Fruit fly (Drosophila melanogaster): ENCODE measurements around the gene Zmynd10.

Gene Zmynd10

DNA sequence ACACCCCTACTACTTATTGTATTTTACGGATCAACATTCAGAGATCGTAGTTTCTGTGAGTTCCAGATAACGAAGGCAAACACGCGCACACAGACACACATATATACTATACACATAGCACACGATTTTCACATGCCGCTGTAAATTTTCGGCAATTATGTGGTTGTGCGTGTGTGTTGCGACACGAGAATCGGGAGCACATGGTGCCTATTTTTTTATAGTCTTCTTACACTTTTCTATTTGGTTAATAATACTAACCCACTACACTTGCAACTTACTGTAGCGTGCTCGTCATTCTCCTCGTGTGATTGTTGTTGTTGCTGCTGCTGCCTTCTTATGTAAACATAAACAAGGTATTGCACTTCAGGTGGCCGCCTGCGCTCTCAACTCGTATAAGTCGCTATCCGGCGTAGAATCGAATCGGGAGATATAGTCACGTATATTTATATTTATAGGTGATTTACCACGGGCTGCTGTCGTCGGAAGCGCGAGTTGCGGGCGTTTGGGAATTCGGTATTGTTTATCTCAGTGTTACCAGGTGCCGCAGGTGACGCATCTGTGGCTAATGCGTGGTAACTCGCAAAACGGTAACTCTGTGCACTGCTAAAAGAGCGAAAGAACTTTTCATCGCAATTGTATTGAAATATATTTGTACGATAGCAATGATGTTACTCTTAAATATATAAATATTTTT, 3.9 kb downstream of the Zmynd10 start, which contains the start of gene Adk2:
Gene Adk2, minus strand, starts transcription at position 529 of the 694 bp plus-strand sequence.
- TF ChIP-seq Sry-δ (GFP tag; optimal IDR thresholded peaks at IDR 0.05) (no peak), prd (optimal IDR thresholded peaks at IDR 0.05) (no peak), prd (GFP tag; IDR thresholded peaks at IDR 0.05) (peak; percentile 67), trh (GFP tag; optimal IDR thresholded peaks at IDR 0.05) (no peak), CG31224 (GFP tag; IDR thresholded peaks at IDR 0.05) (peak; percentile 26; the same call in 1 of the 2 replicates), Dbx (GFP tag; IDR thresholded peaks at IDR 0.05) (peak; percentile 55; the same call in 2 of the 3 replicates), scrt (GFP tag; optimal IDR thresholded peaks at IDR 0.05) (peak; percentile 10), lbe (GFP tag; optimal IDR thresholded peaks at IDR 0.05) (no peak), dan (GFP tag; IDR thresholded peaks at IDR 0.05) (no peak), CG3726 (GFP tag; IDR thresholded peaks at IDR 0.05) (peak; percentile 58; the same call in 1 of the 3 replicates), Ravus (GFP tag; IDR thresholded peaks at IDR 0.05) (no peak), CG5180 (GFP tag; optimal IDR thresholded peaks at IDR 0.05) (no peak), CG31388 (GFP tag; optimal IDR thresholded peaks at IDR 0.05) (no peak), tna (GFP tag; IDR thresholded peaks at IDR 0.05; ENCODE audit: partially characterized antibody) (no peak), unc-4 (GFP tag; IDR thresholded peaks at IDR 0.05; ENCODE audit: partially characterized antibody) (0 out of 2 replicates have a peak, but pooled peaks have one; percentile 29), Fer3 (tag; optimal IDR thresholded peaks at IDR 0.05) (peak; percentile 10), ssp (GFP tag; IDR thresholded peaks at IDR 0.05) (no peak), NfI (GFP tag; optimal IDR thresholded peaks at IDR 0.05) (peak; percentile 17), CG8359 (GFP tag; optimal IDR thresholded peaks at IDR 0.05; ENCODE audit: borderline replicate concordance) (no peak), Abd-B (GFP tag; optimal IDR thresholded peaks at IDR 0.05) (no peak), bigmax (GFP tag; optimal IDR thresholded peaks at IDR 0.05) (no peak), CG3163 (GFP tag; optimal IDR thresholded peaks at IDR 0.05) (no peak), Rx (GFP tag; IDR thresholded peaks at IDR 0.05) (peak; percentile 15; the same call in 1 of the 2 replicates), CG6689 (GFP tag; IDR thresholded peaks at IDR 0.05) (peak; percentile 35; the same call in 1 of the 2 replicates), CG8765 (GFP tag; IDR thresholded peaks at IDR 0.05) (no peak), Oli (tag; optimal IDR thresholded peaks at IDR 0.05) (no peak), mam (GFP tag; optimal IDR thresholded peaks at IDR 0.05) (no peak), CG1233 (GFP tag; optimal IDR thresholded peaks at IDR 0.05) (no peak), CG8281 (tag; optimal IDR thresholded peaks at IDR 0.05) (no peak), CG13624 (GFP tag; optimal IDR thresholded peaks at IDR 0.05) (no peak), Xrp1 (GFP tag; IDR thresholded peaks at IDR 0.05) (no peak), CG8388 (GFP tag; optimal IDR thresholded peaks at IDR 0.05) (no peak), CG1024 (GFP tag; IDR thresholded peaks at IDR 0.05) (no peak), eve (GFP tag; optimal IDR thresholded peaks at IDR 0.05) (peak in 1 of 2 experiments; percentile 30), CG7963 (GFP tag; IDR thresholded peaks at IDR 0.05; ENCODE audit: partially characterized antibody) (no peak), CG10147 (GFP tag; optimal IDR thresholded peaks at IDR 0.05) (no peak), h (optimal IDR thresholded peaks at IDR 0.05) (no peak), HHEX (GFP tag; optimal IDR thresholded peaks at IDR 0.05) (peak; percentile 33), slp2 (GFP tag; optimal IDR thresholded peaks at IDR 0.05) (no peak), CG30403 (GFP tag; optimal IDR thresholded peaks at IDR 0.05) (no peak), Dip3 (GFP tag; optimal IDR thresholded peaks at IDR 0.05) (peak; percentile 18), CG31441 (GFP tag; IDR thresholded peaks at IDR 0.05) (no peak), Nf-YC (tag; optimal IDR thresholded peaks at IDR 0.05) (no peak), CG9797 (GFP tag; optimal IDR thresholded peaks at IDR 0.05) (peak; percentile 75), ci (GFP tag; IDR thresholded peaks at IDR 0.05) (peak; percentile 71), Hsf (GFP tag; optimal IDR thresholded peaks at IDR 0.05) (no peak), CG7271 (tag; optimal IDR thresholded peaks at IDR 0.05) (no peak), CG6683 (GFP tag; optimal IDR thresholded peaks at IDR 0.05) (no peak), CG3847 (GFP tag; IDR thresholded peaks at IDR 0.05) (no peak; the same call in 1 of the 2 replicates), Doc3 (GFP tag; IDR thresholded peaks at IDR 0.05; ENCODE audit: partially characterized antibody) (no peak)
